Fruit fly (Drosophila melanogaster): ENCODE results near the gene CG9588.

Gene CG9588

DNA sequence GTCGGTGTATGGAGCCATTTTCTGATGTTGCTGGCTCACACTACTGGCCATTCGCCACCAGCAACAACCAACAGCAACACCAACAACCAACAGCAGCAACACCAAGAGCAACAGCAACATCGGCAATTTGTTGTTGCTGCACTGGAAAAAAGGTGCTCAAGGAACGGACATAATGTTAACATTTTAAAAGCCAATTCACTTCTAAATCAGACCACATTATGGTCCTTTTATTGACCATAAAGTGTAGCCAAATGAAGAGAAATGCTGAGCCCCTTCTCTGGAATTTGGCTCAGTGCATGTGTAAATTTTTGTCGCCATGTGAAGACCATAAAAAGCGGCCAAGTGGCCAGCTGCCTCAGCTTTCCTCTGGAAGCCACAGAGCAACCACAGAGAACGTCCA, 40.3 kb upstream of the CG9588 start (continued):
- no peak for TF ChIP-seq CG11695 (GFP tag; IDR thresholded peaks at IDR 0.05)
- TF ChIP-seq unpg (GFP tag; optimal IDR thresholded peaks at IDR 0.05) = peak; percentile 47
- TF ChIP-seq Fer2 (tag; optimal IDR thresholded peaks at IDR 0.05) = no peak
- no peak for TF ChIP-seq gro (GFP tag; optimal IDR thresholded peaks at IDR 0.05)
- TF ChIP-seq aop (GFP tag; IDR thresholded peaks at IDR 0.05) = peak; percentile 21; the same call in 1 of the 2 replicates
- no peak for TF ChIP-seq CG15269 (tag; optimal IDR thresholded peaks at IDR 0.05)
- peak; percentile 46; the same call in 2 of the 3 replicates for TF ChIP-seq row (GFP tag; IDR thresholded peaks at IDR 0.05)
- TF ChIP-seq p53 (GFP tag; optimal IDR thresholded peaks at IDR 0.05) = no peak
- TF ChIP-seq Antp (GFP tag; optimal IDR thresholded peaks at IDR 0.05) = peak; percentile 59
- TF ChIP-seq CG1603 (tag; optimal IDR thresholded peaks at IDR 0.05) = peak; percentile 62
- peak; percentile 1 for TF ChIP-seq corto (GFP tag; optimal IDR thresholded peaks at IDR 0.05)
- peak; percentile 77 for TF ChIP-seq sens (GFP tag)
- TF ChIP-seq dysf (GFP tag; IDR thresholded peaks at IDR 0.05) = peak; percentile 44; the same call in 1 of the 3 replicates
- TF ChIP-seq gt (GFP tag; IDR thresholded peaks at IDR 0.05) = peak; percentile 27; the same call in 1 of the 2 replicates
- 0 out of 2 replicates have a peak, but pooled peaks have one; percentile 9 for TF ChIP-seq E2f1 (GFP tag; IDR thresholded peaks at IDR 0.05)
- no peak for TF ChIP-seq gcm2 (GFP tag; optimal IDR thresholded peaks at IDR 0.05)
- TF ChIP-seq D19A (tag; optimal IDR thresholded peaks at IDR 0.05) = no peak
- no peak for TF ChIP-seq CG12659 (GFP tag; optimal IDR thresholded peaks at IDR 0.05)
- peak; percentile 39 for TF ChIP-seq CG13624 (GFP tag; optimal IDR thresholded peaks at IDR 0.05)
- peak; percentile 68 for TF ChIP-seq vvl (GFP tag; IDR thresholded peaks at IDR 0.05)
- TF ChIP-seq ranshi (GFP tag; IDR thresholded peaks at IDR 0.05) = peak; percentile 41; the same call in 1 of the 2 replicates
- TF ChIP-seq CG14050 (GFP tag; IDR thresholded peaks at IDR 0.05) = peak; percentile 35; the same call in 1 of the 3 replicates
- peak; percentile 21 for TF ChIP-seq Abd-B (GFP tag; optimal IDR thresholded peaks at IDR 0.05)
- no peak for TF ChIP-seq Hsf (GFP tag; optimal IDR thresholded peaks at IDR 0.05)
- TF ChIP-seq so (GFP tag; IDR thresholded peaks at IDR 0.05) = peak; percentile 63; the same call in 1 of the 3 replicates
- peak; percentile 5 for TF ChIP-seq CG13424 (tag; optimal IDR thresholded peaks at IDR 0.05)
- peak; percentile 15; the same call in 1 of the 4 replicates for TF ChIP-seq Gug (GFP tag; IDR thresholded peaks at IDR 0.05)
- TF ChIP-seq Gsc (GFP tag; IDR thresholded peaks at IDR 0.05) = no peak
- peak; percentile 31; the same call in 1 of the 2 replicates for TF ChIP-seq CG14014 (GFP tag; IDR thresholded peaks at IDR 0.05)
- TF ChIP-seq cwo (GFP tag; optimal IDR thresholded peaks at IDR 0.05) = no peak
- no peak for TF ChIP-seq luna (GFP tag; optimal IDR thresholded peaks at IDR 0.05)
- TF ChIP-seq pnt (GFP tag; optimal IDR thresholded peaks at IDR 0.05) = peak; percentile 33
- TF ChIP-seq ap (GFP tag; IDR thresholded peaks at IDR 0.05) = peak; percentile 17; the same call in 1 of the 2 replicates
- TF ChIP-seq CG30403 (GFP tag; optimal IDR thresholded peaks at IDR 0.05) = peak; percentile 51
- peak; percentile 74 for TF ChIP-seq bab2 (GFP tag; optimal IDR thresholded peaks at IDR 0.05)
- no peak for TF ChIP-seq zfh2 (GFP tag; optimal IDR thresholded peaks at IDR 0.05)
- TF ChIP-seq GATAe (GFP tag; conservative IDR thresholded peaks at IDR 0.05) = no peak
- TF ChIP-seq CG30020 (tag; optimal IDR thresholded peaks at IDR 0.05) = no peak
- TF ChIP-seq dimm (GFP tag; IDR thresholded peaks at IDR 0.05) = 0 out of 2 replicates have a peak, but pooled peaks have one; percentile 12
- TF ChIP-seq Ssrp (tag; optimal IDR thresholded peaks at IDR 0.05) = no peak
- peak; percentile 75 for TF ChIP-seq nmo (GFP tag; optimal IDR thresholded peaks at IDR 0.05)
- no peak for TF ChIP-seq YL-1 (GFP tag; optimal IDR thresholded peaks at IDR 0.05)
- TF ChIP-seq CG7556 (GFP tag; optimal IDR thresholded peaks at IDR 0.05) = peak; percentile 27
- peak; percentile 59 for TF ChIP-seq CG7839 (tag; optimal IDR thresholded peaks at IDR 0.05)
- TF ChIP-seq gem (tag; optimal IDR thresholded peaks at IDR 0.05) = peak; percentile 59
- TF ChIP-seq CG10366 (GFP tag; IDR thresholded peaks at IDR 0.05) = peak; percentile 60
- TF ChIP-seq CG1602 (GFP tag; optimal IDR thresholded peaks at IDR 0.05) = no peak
- TF ChIP-seq MBD-R2 (GFP tag; IDR thresholded peaks at IDR 0.05) = no peak
- TF ChIP-seq ci (GFP tag; IDR thresholded peaks at IDR 0.05) = peak; percentile 71; the same call in 1 of the 3 replicates
- no peak for TF ChIP-seq lab (GFP tag; optimal IDR thresholded peaks at IDR 0.05)
- TF ChIP-seq Ets97D (GFP tag; optimal IDR thresholded peaks at IDR 0.05) = peak; percentile 7
